Worm (Caenorhabditis elegans) whole organism, L3 larva: ENCODE data around the gene R155.5.

Source experiments
- R02D3.7 ChIP-seq: fragments of 150-350 bp; optimal IDR thresholded peaks from 2 replicates; lab custom pipeline; 2014; ENCODE audit warnings: missing biosample characterization, missing genetic modification characterization
- ZK546.5 ChIP-seq: sonication (generic microtip); optimal IDR thresholded peaks from 2 replicates; lab custom pipeline; 2017; ENCODE audit warnings: missing biosample characterization, missing genetic modification characterization
- aly-2 ChIP-seq: fragments of 150-350 bp; optimal IDR thresholded peaks from 2 replicates; lab custom pipeline; 2014; ENCODE audit warnings: missing biosample characterization, missing genetic modification characterization
- ama-1 ChIP-seq: fragments of 150-350 bp; optimal IDR thresholded peaks from 2 replicates; lab custom pipeline; 2018
- ceh-16 ChIP-seq: sonication (generic microtip); optimal IDR thresholded peaks from 2 replicates; lab custom pipeline; 2017; ENCODE audit warnings: missing biosample characterization, missing genetic modification characterization
- ceh-28 ChIP-seq: fragments of 150-350 bp; optimal IDR thresholded peaks from 2 replicates; lab custom pipeline; 2014; ENCODE audit warnings: missing biosample characterization, missing genetic modification reagents, missing genetic modification characterization
- ceh-82 ChIP-seq: fragments of 150-350 bp; optimal IDR thresholded peaks from 2 replicates; lab custom pipeline; 2014; ENCODE audit warnings: missing biosample characterization, missing genetic modification characterization
- ceh-9 ChIP-seq: sonication (generic microtip); optimal IDR thresholded peaks from 2 replicates; lab custom pipeline; 2018; ENCODE audit warnings: missing biosample characterization, missing genetic modification characterization
- daf-12 ChIP-seq: fragments of 150-350 bp; optimal IDR thresholded peaks from 2 replicates; lab custom pipeline; 2014; ENCODE audit warnings: missing biosample characterization, missing genetic modification reagents, missing genetic modification characterization
- egl-27 ChIP-seq: sonication (generic microtip); optimal IDR thresholded peaks from 4 replicates; lab custom pipeline; 2017; ENCODE audit warnings: missing biosample characterization, missing genetic modification reagents, missing genetic modification characterization
- egl-5 ChIP-seq: fragments of 150-350 bp; optimal IDR thresholded peaks from 2 replicates; lab custom pipeline; 2017; ENCODE audit warnings: missing biosample characterization, missing genetic modification reagents, missing genetic modification characterization, inconsistent platforms
- elt-1 ChIP-seq: fragments of 150-350 bp; optimal IDR thresholded peaks from 2 replicates; lab custom pipeline; 2014; ENCODE audit warnings: missing biosample characterization, missing genetic modification characterization
- elt-2 ChIP-seq: sonication (generic microtip); optimal IDR thresholded peaks from 2 replicates; lab custom pipeline; 2016; ENCODE audit warnings: missing genetic modification reagents, mild to moderate bottlenecking, missing genetic modification characterization, missing compliant biosample characterization
- elt-3 ChIP-seq, 3 experiments: fragments of 150-350 bp in 1 of 3; sonication (generic microtip) in 2 of 3; optimal IDR thresholded peaks; 2 replicates in 2 of 3; 4 replicates in 1 of 3; lab custom pipeline; 2014 to 2017; ENCODE audit warnings: missing biosample characterization in 3 of 3, missing genetic modification characterization in 3 of 3
- eor-1 ChIP-seq, 2 experiments: fragments of 150-350 bp; optimal IDR thresholded peaks; 2 replicates each; lab custom pipeline; 2014 to 2018; ENCODE audit warnings: missing biosample characterization in 2 of 2, missing genetic modification characterization in 2 of 2
- fkh-10 ChIP-seq: sonication (generic microtip); optimal IDR thresholded peaks from 2 replicates; lab custom pipeline; 2017; ENCODE audit warnings: missing biosample characterization, missing genetic modification reagents, missing genetic modification characterization
- fkh-2 ChIP-seq: fragments of 150-350 bp; optimal IDR thresholded peaks from 2 replicates; lab custom pipeline; 2014; ENCODE audit warnings: missing biosample characterization, missing genetic modification reagents, missing genetic modification characterization
- fos-1 ChIP-seq: fragments of 150-350 bp; optimal IDR thresholded peaks from 2 replicates; lab custom pipeline; 2014; ENCODE audit warnings: missing biosample characterization, missing genetic modification characterization
- hmg-11 ChIP-seq: sonication (generic microtip); optimal IDR thresholded peaks from 2 replicates; lab custom pipeline; 2016; ENCODE audit warnings: missing genetic modification characterization, missing compliant biosample characterization
- jun-1 ChIP-seq: fragments of 150-350 bp; optimal IDR thresholded peaks from 2 replicates; lab custom pipeline; 2014; ENCODE audit warnings: missing biosample characterization, missing genetic modification reagents, missing genetic modification characterization
- lin-15B ChIP-seq: fragments of 150-350 bp; optimal IDR thresholded peaks from 2 replicates; lab custom pipeline; 2014; ENCODE audit warnings: missing biosample characterization, missing genetic modification characterization
- lin-39 ChIP-seq: fragments of 150-350 bp; optimal IDR thresholded peaks from 2 replicates; lab custom pipeline; 2018; ENCODE audit warnings: missing biosample characterization, missing genetic modification reagents, missing genetic modification characterization
- lsy-12 ChIP-seq: sonication (generic microtip); optimal IDR thresholded peaks from 2 replicates; lab custom pipeline; 2016; ENCODE audit warnings: mild to moderate bottlenecking, missing genetic modification characterization, missing compliant biosample characterization
- mdl-1 ChIP-seq: fragments of 150-350 bp; optimal IDR thresholded peaks from 2 replicates; lab custom pipeline; 2014; ENCODE audit warnings: missing biosample characterization, missing genetic modification characterization
- mml-1 ChIP-seq: fragments of 150-350 bp; sonication (generic microtip); optimal IDR thresholded peaks from 3 replicates; lab custom pipeline; 2014; ENCODE audit warnings: missing biosample characterization, missing genetic modification characterization
- nfya-1 ChIP-seq: sonication (generic microtip); optimal IDR thresholded peaks from 2 replicates; lab custom pipeline; 2017; ENCODE audit warnings: missing genetic modification characterization, mild to moderate bottlenecking, missing compliant biosample characterization, antibody characterized with exemption, moderate library complexity; ENCODE audit not compliant: insufficient read depth
- nhr-11 ChIP-seq: fragments of 150-350 bp; optimal IDR thresholded peaks from 2 replicates; lab custom pipeline; 2014; ENCODE audit warnings: missing biosample characterization, missing genetic modification characterization
- nhr-12 ChIP-seq: fragments of 150-350 bp; optimal IDR thresholded peaks from 2 replicates; lab custom pipeline; 2014; ENCODE audit warnings: missing biosample characterization, missing genetic modification characterization
- nhr-23 ChIP-seq: fragments of 150-350 bp; optimal IDR thresholded peaks from 2 replicates; lab custom pipeline; 2014; ENCODE audit warnings: missing biosample characterization, missing genetic modification reagents, missing genetic modification characterization
- nhr-237 ChIP-seq: fragments of 150-350 bp; optimal IDR thresholded peaks from 2 replicates; lab custom pipeline; 2014; ENCODE audit warnings: missing biosample characterization, missing genetic modification characterization
- nhr-25 ChIP-seq: sonication (generic microtip); optimal IDR thresholded peaks from 2 replicates; lab custom pipeline; 2017; ENCODE audit warnings: missing biosample characterization, missing genetic modification characterization
- nhr-28 ChIP-seq: fragments of 150-350 bp; optimal IDR thresholded peaks from 2 replicates; lab custom pipeline; 2014; ENCODE audit warnings: missing biosample characterization, missing genetic modification characterization
- nhr-43 ChIP-seq: sonication (generic microtip); optimal IDR thresholded peaks from 2 replicates; lab custom pipeline; 2016; ENCODE audit warnings: mild to moderate bottlenecking, missing genetic modification characterization, missing compliant biosample characterization; ENCODE audit not compliant: poor library complexity, severe bottlenecking
- nhr-67 ChIP-seq: fragments of 150-350 bp; optimal IDR thresholded peaks from 2 replicates; lab custom pipeline; 2014; ENCODE audit warnings: missing biosample characterization, missing genetic modification characterization
- nhr-76 ChIP-seq: fragments of 150-350 bp; sonication (generic microtip); optimal IDR thresholded peaks from 5 replicates; lab custom pipeline; 2014; ENCODE audit warnings: missing biosample characterization, missing genetic modification characterization
- nhr-77 ChIP-seq: fragments of 150-350 bp; optimal IDR thresholded peaks from 2 replicates; lab custom pipeline; 2014; ENCODE audit warnings: missing biosample characterization, missing genetic modification characterization
- pha-4 ChIP-seq: fragments of 150-350 bp; optimal IDR thresholded peaks from 2 replicates; lab custom pipeline; 2014; ENCODE audit warnings: missing biosample characterization, missing genetic modification reagents, missing genetic modification characterization
- pqm-1 ChIP-seq: fragments of 150-350 bp; optimal IDR thresholded peaks from 2 replicates; lab custom pipeline; 2017; ENCODE audit warnings: missing biosample characterization, missing genetic modification characterization, inconsistent platforms
- sea-2 ChIP-seq: fragments of 150-350 bp; sonication (generic microtip); optimal IDR thresholded peaks from 4 replicates; lab custom pipeline; 2014; ENCODE audit warnings: missing biosample characterization, missing genetic modification reagents, missing genetic modification characterization
- skn-1 ChIP-seq: fragments of 150-350 bp; optimal IDR thresholded peaks from 2 replicates; lab custom pipeline; 2014; ENCODE audit warnings: missing biosample characterization, missing genetic modification characterization
- snpc-4 ChIP-seq: fragments of 150-350 bp; optimal IDR thresholded peaks from 2 replicates; lab custom pipeline; 2014; ENCODE audit warnings: missing biosample characterization, missing genetic modification characterization
- tbx-2 ChIP-seq: sonication (generic microtip); optimal IDR thresholded peaks from 2 replicates; lab custom pipeline; 2016; ENCODE audit warnings: mild to moderate bottlenecking, missing genetic modification characterization, missing compliant biosample characterization
- unc-39 ChIP-seq: sonication (generic microtip); optimal IDR thresholded peaks from 4 replicates; lab custom pipeline; 2017; ENCODE audit warnings: missing biosample characterization, missing genetic modification characterization
- unc-62 ChIP-seq: fragments of 150-350 bp; sonication (generic microtip); optimal IDR thresholded peaks from 4 replicates; lab custom pipeline; 2014; ENCODE audit warnings: missing biosample characterization, missing genetic modification reagents, missing genetic modification characterization
- zag-1 ChIP-seq: fragments of 150-350 bp; optimal IDR thresholded peaks from 2 replicates; lab custom pipeline; 2014; ENCODE audit warnings: missing biosample characterization, missing genetic modification characterization
- ztf-11 ChIP-seq: fragments of 150-350 bp; optimal IDR thresholded peaks from 2 replicates; lab custom pipeline; 2014; ENCODE audit warnings: missing biosample characterization, missing genetic modification characterization
- ztf-4 ChIP-seq: fragments of 150-350 bp; optimal IDR thresholded peaks from 2 replicates; lab custom pipeline; 2014; ENCODE audit warnings: missing biosample characterization, missing genetic modification characterization

Gene R155.5

ce11 chrIII:1927230-1927629 lies 43.1 kb downstream of the R155.5 start:
- TF ChIP-seq unc-62 (GFP tag; lab: Kevin White, UChicago), result no peak

- peak; percentile 70 for TF ChIP-seq ceh-82 (tag; lab: Kevin White, UChicago)
- no peak for TF ChIP-seq elt-3 (tag; optimal IDR thresholded peaks at IDR 0.05; lab: Kevin White, UChicago)
- TF ChIP-seq eor-1 (tag; optimal IDR thresholded peaks at IDR 0.05; lab: Kevin White, UChicago), result no peak
- peak; percentile 70 for TF ChIP-seq skn-1 (tag; lab: Kevin White, UChicago)
- no peak for TF ChIP-seq fkh-2
- TF ChIP-seq unc-39 (tag; lab: Kevin White, UChicago), result no peak
- TF ChIP-seq nhr-28 (tag; lab: Kevin White, UChicago), result no peak
- peak; percentile 76 for TF ChIP-seq elt-2 (tag; lab: Kevin White, UChicago)
- TF ChIP-seq nhr-23 (tag; lab: Kevin White, UChicago), result peak; percentile 97
- TF ChIP-seq pha-4 (tag; lab: Kevin White, UChicago), result peak; percentile 97
- TF ChIP-seq ceh-16 (tag; lab: Kevin White, UChicago), result no peak
- TF ChIP-seq lsy-12 (tag; lab: Kevin White, UChicago), result peak; percentile 79
- peak; percentile 99 for TF ChIP-seq nhr-25 (tag; lab: Kevin White, UChicago)
- TF ChIP-seq daf-12, result no peak
- peak; percentile 97 for TF ChIP-seq lin-39
- TF ChIP-seq nhr-76, result no peak
- peak; percentile 97 for TF ChIP-seq nfya-1
- peak; percentile 85 for TF ChIP-seq ceh-28 (tag; lab: Kevin White, UChicago)
- TF ChIP-seq tbx-2 (tag; lab: Kevin White, UChicago), result peak; percentile 65
- TF ChIP-seq nhr-67 (tag; lab: Kevin White, UChicago), result no peak
- peak; percentile 73 for TF ChIP-seq R02D3.7 (tag; lab: Kevin White, UChicago)
- peak; percentile 97 for TF ChIP-seq nhr-43
- no peak for TF ChIP-seq aly-2 (tag; lab: Kevin White, UChicago)
- TF ChIP-seq ZK546.5, result no peak
- peak; percentile 32 for TF ChIP-seq fos-1 (tag; lab: Kevin White, UChicago)
- no peak for TF ChIP-seq nhr-12
- TF ChIP-seq elt-1, result peak; percentile 86
- peak; percentile 90 for TF ChIP-seq jun-1 (tag; lab: Kevin White, UChicago)
- TF ChIP-seq nhr-11 (tag; lab: Kevin White, UChicago), result peak; percentile 60
- peak; percentile 42 for TF ChIP-seq hmg-11 (tag; lab: Kevin White, UChicago)
- peak; percentile 74 for TF ChIP-seq pqm-1
- peak; percentile 72 for TF ChIP-seq mdl-1 (tag; lab: Kevin White, UChicago)
- peak; percentile 46 for TF ChIP-seq snpc-4 (tag; lab: Kevin White, UChicago)
- peak; percentile 83 for TF ChIP-seq unc-62 (GFP tag; lab: Kevin White, UChicago)
- peak; percentile 51 for TF ChIP-seq lin-15B (tag; lab: Kevin White, UChicago)
- peak; percentile 7 for TF ChIP-seq ztf-4
- TF ChIP-seq ztf-11 (tag; lab: Kevin White, UChicago), result no peak
- no peak for TF ChIP-seq egl-5 (tag; lab: Kevin White, UChicago)
- TF ChIP-seq ceh-9, result no peak
- TF ChIP-seq sea-2 (GFP tag; lab: Kevin White, UChicago), result no peak
- peak; percentile 40 for TF ChIP-seq ama-1 (lab: Kevin White, UChicago)
- peak; percentile 92 for TF ChIP-seq egl-27
- TF ChIP-seq nhr-237, result no peak
- TF ChIP-seq zag-1, result no peak
- TF ChIP-seq mml-1, result no peak
- TF ChIP-seq nhr-77, result peak; percentile 1
- peak; percentile 82 for TF ChIP-seq fkh-10 (GFP tag; lab: Kevin White, UChicago)
Observed at ce11 chrIII:1926456-1926855, 43.9 kb downstream of the R155.5 start.
